Fruit fly (Drosophila melanogaster) whole organism, embryonic: ENCODE results near the gene CG7329.
A peak's percentile ranks its signal among the peaks of the same experiment; 100 is the strongest.

Source experiments
- CG10979 ChIP-seq: fragments of 200-800 bp; sonication (Bioruptor generic); optimal IDR thresholded peaks from 2 replicates; lab custom pipeline; 2018; ENCODE audit warnings: missing biosample characterization, mild to moderate bottlenecking, missing genetic modification characterization, moderate library complexity
- CG11398 ChIP-seq: fragments of 200-800 bp; sonication (Bioruptor generic); optimal IDR thresholded peaks from 2 replicates; lab custom pipeline; 2016; ENCODE audit warnings: missing biosample characterization, missing genetic modification characterization
- CG12942 ChIP-seq: fragments of 200-800 bp; sonication (Bioruptor generic); optimal IDR thresholded peaks from 3 replicates; lab custom pipeline; 2016; ENCODE audit warnings: missing biosample characterization, missing genetic modification characterization
- CG13894 ChIP-seq: fragments of 200-800 bp; sonication (Bioruptor generic); optimal IDR thresholded peaks from 3 replicates; lab custom pipeline; 2018; ENCODE audit warnings: missing biosample characterization, mild to moderate bottlenecking, missing genetic modification characterization, moderate library complexity
- CG14014 ChIP-seq: fragments of 200-800 bp; sonication (Bioruptor generic); IDR thresholded peaks from 2 replicates; pipeline ENCODE4 v1.3.6; 2022; ENCODE audit warnings: missing biosample characterization, missing genetic modification characterization
- CG14860 ChIP-seq: fragments of 200-800 bp; sonication (Bioruptor generic); IDR thresholded peaks from 3 replicates; pipeline ENCODE4 v1.3.6; 2022; ENCODE audit warnings: missing biosample characterization, missing genetic modification characterization; ENCODE audit not compliant: partially characterized antibody
- CG1603 ChIP-seq: fragments of 200-800 bp; sonication (Bioruptor generic); optimal IDR thresholded peaks from 2 replicates; lab custom pipeline; 2019; ENCODE audit warnings: missing biosample characterization, mild to moderate bottlenecking, missing genetic modification characterization, moderate library complexity
- CG17612 ChIP-seq: fragments of 200-800 bp; sonication (Bioruptor generic); IDR thresholded peaks from 2 replicates; pipeline ENCODE4 v1.3.6; 2022; ENCODE audit warnings: missing biosample characterization, missing genetic modification characterization
- CG18476 ChIP-seq: fragments of 200-800 bp; sonication (Bioruptor generic); optimal IDR thresholded peaks from 2 replicates; lab custom pipeline; 2016; ENCODE audit warnings: missing biosample characterization, mild to moderate bottlenecking, missing genetic modification characterization
- CG2199 ChIP-seq: fragments of 200-800 bp; sonication (Bioruptor generic); IDR thresholded peaks from 3 replicates; pipeline ENCODE4 v1.3.6; 2022; ENCODE audit warnings: missing biosample characterization, missing genetic modification characterization
- CG2202 ChIP-seq: fragments of 200-800 bp; sonication (Bioruptor generic); optimal IDR thresholded peaks from 2 replicates; lab custom pipeline; 2018; ENCODE audit warnings: missing biosample characterization, mild to moderate bottlenecking, missing genetic modification characterization
- CG3847 ChIP-seq: fragments of 200-800 bp; sonication (Bioruptor generic); IDR thresholded peaks from 2 replicates; pipeline ENCODE4 v1.3.6; 2022; ENCODE audit warnings: missing biosample characterization, missing genetic modification characterization
- CG4282 ChIP-seq: fragments of 200-800 bp; sonication (Bioruptor generic); optimal IDR thresholded peaks from 2 replicates; lab custom pipeline; 2016; ENCODE audit warnings: missing biosample characterization, missing genetic modification characterization
- CG4328 ChIP-seq: fragments of 200-800 bp; sonication (Bioruptor generic); optimal IDR thresholded peaks from 3 replicates; lab custom pipeline; 2017; ENCODE audit warnings: missing biosample characterization, missing genetic modification reagents, missing genetic modification characterization
- CG6683 ChIP-seq: fragments of 200-800 bp; sonication (Bioruptor generic); optimal IDR thresholded peaks from 2 replicates; lab custom pipeline; 2017; ENCODE audit warnings: missing biosample characterization, mild to moderate bottlenecking, missing genetic modification characterization, missing genetic modification reagents
- CTCF ChIP-seq: fragments of 200-800 bp; sonication (Bioruptor generic); optimal IDR thresholded peaks from 2 replicates; lab custom pipeline; 2017; ENCODE audit warnings: missing biosample characterization, mild to moderate bottlenecking, missing genetic modification characterization, moderate library complexity
- D19A ChIP-seq: fragments of 200-800 bp; optimal IDR thresholded peaks from 3 replicates; lab custom pipeline; 2019; ENCODE audit warnings: missing biosample characterization, mild to moderate bottlenecking, missing genetic modification characterization, moderate library complexity
- Doc2 ChIP-seq: fragments of 200-800 bp; sonication (Bioruptor generic); IDR thresholded peaks from 2 replicates; pipeline ENCODE4 v1.3.6; 2022; ENCODE audit warnings: missing biosample characterization, missing genetic modification characterization
- Ets65A ChIP-seq: fragments of 200-800 bp; sonication (Bioruptor generic); peaks from one replicate; lab custom pipeline; 2016; ENCODE audit warnings: missing biosample characterization, missing genetic modification characterization
- Hsf ChIP-seq: fragments of 200-800 bp; sonication (Bioruptor generic); optimal IDR thresholded peaks from 3 replicates; lab custom pipeline; 2016; ENCODE audit warnings: missing biosample characterization, missing genetic modification characterization
- Trl ChIP-seq, 3 experiments: fragments of >200 bp in 2 of 3; fragments of 200-800 bp in 1 of 3; sonication (Bioruptor generic) in 1 of 3; optimal IDR thresholded peaks; 2 replicates in 1 of 3; 3 replicates in 2 of 3; lab custom pipeline; 2016 to 2017; ENCODE audit warnings: missing biosample characterization in 1 of 3, missing genetic modification characterization in 1 of 3
- Vsx1 ChIP-seq: fragments of 200-800 bp; sonication (Bioruptor generic); optimal IDR thresholded peaks from 2 replicates; lab custom pipeline; 2017; ENCODE audit warnings: missing biosample characterization, mild to moderate bottlenecking, missing genetic modification characterization, missing genetic modification reagents
- amos ChIP-seq: fragments of 200-800 bp; sonication (Bioruptor generic); IDR thresholded peaks from 2 replicates; pipeline ENCODE4 v1.3.6; 2022; ENCODE audit warnings: missing biosample characterization, missing genetic modification characterization; ENCODE audit not compliant: partially characterized antibody
- bbx ChIP-seq: fragments of 200-800 bp; sonication (Bioruptor generic); IDR thresholded peaks from 2 replicates; pipeline ENCODE4 v1.3.6; 2022; ENCODE audit warnings: missing biosample characterization, missing genetic modification characterization; ENCODE audit not compliant: partially characterized antibody
- bowl ChIP-seq: fragments of 200-800 bp; sonication (Bioruptor generic); IDR thresholded peaks from 2 replicates; pipeline ENCODE4 v1.3.6; 2022; ENCODE audit warnings: missing biosample characterization, missing genetic modification characterization
- crol ChIP-seq: fragments of 200-800 bp; sonication (Bioruptor generic); IDR thresholded peaks from 2 replicates; pipeline ENCODE4 v1.3.6; 2022; ENCODE audit warnings: missing biosample characterization, missing genetic modification characterization
- dimm ChIP-seq: fragments of 200-800 bp; sonication (Bioruptor generic); IDR thresholded peaks from 2 replicates; pipeline ENCODE4 v1.3.6; 2022; ENCODE audit warnings: missing biosample characterization, missing genetic modification characterization
- en ChIP-seq: fragments of 200-800 bp; sonication (Bioruptor generic); optimal IDR thresholded peaks from 2 replicates; lab custom pipeline; 2016; ENCODE audit warnings: missing biosample characterization, missing genetic modification characterization
- exex ChIP-seq: fragments of 200-800 bp; sonication (Bioruptor generic); optimal IDR thresholded peaks from 4 replicates; lab custom pipeline; 2018; ENCODE audit warnings: missing biosample characterization, mild to moderate bottlenecking, missing genetic modification characterization, moderate library complexity
- gt ChIP-seq: fragments of 200-800 bp; sonication (Bioruptor generic); IDR thresholded peaks from 2 replicates; pipeline ENCODE4 v1.3.6; 2022; ENCODE audit warnings: missing biosample characterization, missing genetic modification characterization
- inv ChIP-seq: fragments of 200-800 bp; sonication (Bioruptor generic); IDR thresholded peaks from 2 replicates; pipeline ENCODE4 v1.3.6; 2022; ENCODE audit warnings: missing biosample characterization, missing genetic modification characterization; ENCODE audit not compliant: partially characterized antibody
- oc ChIP-seq: fragments of 200-800 bp; sonication (Bioruptor generic); optimal IDR thresholded peaks from 2 replicates; lab custom pipeline; 2018; ENCODE audit warnings: missing biosample characterization, mild to moderate bottlenecking, missing genetic modification characterization, moderate library complexity
- sim ChIP-seq: fragments of 200-800 bp; sonication (Bioruptor generic); IDR thresholded peaks from 2 replicates; pipeline ENCODE4 v1.3.6; 2022; ENCODE audit warnings: missing biosample characterization, missing genetic modification characterization
- ttk ChIP-seq: fragments of 200-800 bp; sonication (Bioruptor generic); IDR thresholded peaks from 2 replicates; pipeline ENCODE4 v2.1.2; 2022; ENCODE audit warnings: missing biosample characterization, missing genetic modification characterization
- wek ChIP-seq: fragments of 200-800 bp; sonication (Bioruptor generic); optimal IDR thresholded peaks from 3 replicates; lab custom pipeline; 2018; ENCODE audit warnings: missing biosample characterization, mild to moderate bottlenecking, missing genetic modification characterization, moderate library complexity

CG7329 gene

DNA sequence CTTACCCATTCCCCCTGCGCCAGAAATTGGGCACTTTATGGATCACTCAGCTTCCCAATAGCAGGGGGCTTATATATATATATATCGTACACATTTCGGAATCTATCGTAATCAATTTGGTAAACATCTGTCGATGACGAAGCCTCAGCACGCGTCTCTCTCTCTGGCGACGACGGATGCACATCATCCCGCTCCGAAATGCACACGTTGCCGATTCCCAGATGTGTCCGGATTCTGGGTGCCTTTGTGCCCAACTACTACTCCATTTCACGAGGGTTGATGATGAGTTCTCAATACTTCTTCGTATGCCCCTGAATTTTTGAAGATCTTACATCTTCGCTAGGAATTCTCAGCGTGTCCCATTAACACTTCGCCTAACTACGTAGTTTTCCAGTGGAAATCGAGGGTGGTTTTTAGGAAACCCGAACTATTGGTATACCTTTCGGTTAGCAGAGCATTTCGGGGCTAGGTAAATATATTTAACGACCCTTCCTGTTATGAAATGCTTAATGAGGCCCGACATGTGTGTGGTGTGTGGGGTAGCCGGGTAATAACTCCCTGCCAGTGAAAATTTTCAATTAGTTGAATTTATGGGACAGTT is 29.5 kb downstream of the CG7329 start (continued):
- TF ChIP-seq en (GFP tag; lab: Kevin White, UChicago) (no peak), D19A (tag; lab: Kevin White, UChicago) (peak; percentile 4), inv (GFP tag; lab: Robert Waterston, UW) (no peak)

- no peak for TF ChIP-seq CG6683
- TF ChIP-seq oc = peak; percentile 61
- TF ChIP-seq gt (GFP tag; lab: Robert Waterston, UW) = no peak
- TF ChIP-seq crol (GFP tag; lab: Robert Waterston, UW) = peak; percentile 69; the same call in 1 of the 2 replicates
- TF ChIP-seq CG14860 (GFP tag; lab: Robert Waterston, UW) = 0 out of 3 replicates have a peak, but pooled peaks have one; percentile 17
- TF ChIP-seq CG2199 (GFP tag; lab: Robert Waterston, UW) = peak; percentile 62; the same call in 1 of the 3 replicates
- TF ChIP-seq wek (GFP tag; lab: Kevin White, UChicago) = no peak
- no peak for TF ChIP-seq CG11398 (GFP tag; lab: Kevin White, UChicago)
- no peak for TF ChIP-seq CG10979 (tag; lab: Kevin White, UChicago)
These were observed 30.6 kb downstream of the CG7329 start for dm6 chr2L:10607697-10608096.

DNA sequence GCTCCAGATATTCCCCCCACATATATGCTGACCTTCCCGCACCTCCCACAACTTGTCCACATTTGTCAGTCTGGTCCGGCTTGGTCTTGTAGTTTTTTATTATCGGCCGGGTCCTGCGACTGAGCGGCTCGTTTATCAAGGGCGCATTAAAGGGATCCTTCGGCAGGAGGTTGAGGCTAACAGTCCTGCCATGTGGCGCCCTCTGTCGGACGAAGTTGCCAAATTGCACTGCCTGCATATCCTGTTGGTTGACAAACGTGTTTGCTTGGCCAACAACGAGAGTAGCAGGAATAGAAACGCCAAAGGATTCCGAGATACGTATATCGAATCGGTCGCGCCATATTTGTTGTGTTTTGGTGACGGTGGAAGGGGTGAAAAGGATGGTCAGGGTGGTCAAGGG is 34.7 kb downstream of the CG7329 start:
- TF ChIP-seq Trl (optimal IDR thresholded peaks at IDR 0.05; lab: Kevin White, UChicago) = no peak
- TF ChIP-seq Trl (GFP tag; optimal IDR thresholded peaks at IDR 0.05; lab: Kevin White, UChicago) = no peak
- 0 out of 2 replicates have a peak, but pooled peaks have one; percentile 5 for TF ChIP-seq amos
- TF ChIP-seq Doc2 = no peak
- TF ChIP-seq CG3847 (GFP tag; lab: Robert Waterston, UW) = no peak
- TF ChIP-seq CG12942 = no peak
- TF ChIP-seq CTCF (GFP tag; lab: Kevin White, UChicago) = peak; percentile 78
- TF ChIP-seq CG2202 (tag; lab: Kevin White, UChicago) = no peak
- TF ChIP-seq CG4282 (GFP tag; lab: Kevin White, UChicago) = no peak
- TF ChIP-seq en (GFP tag; lab: Kevin White, UChicago) = no peak
- no peak for TF ChIP-seq bbx (GFP tag; lab: Robert Waterston, UW)
- no peak for TF ChIP-seq ttk (GFP tag; lab: Robert Waterston, UW)
- TF ChIP-seq dimm (GFP tag; lab: Robert Waterston, UW) = no peak
- no peak for TF ChIP-seq CG17612 (GFP tag; lab: Robert Waterston, UW)
- TF ChIP-seq bowl (GFP tag; lab: Robert Waterston, UW) = no peak
- peak; percentile 37 for TF ChIP-seq Ets65A (GFP tag; lab: Kevin White, UChicago)
- no peak for TF ChIP-seq CG14014 (GFP tag; lab: Robert Waterston, UW)

- no peak for TF ChIP-seq CG13894 (tag; lab: Kevin White, UChicago)
- TF ChIP-seq CTCF (GFP tag; lab: Kevin White, UChicago) = no peak
- TF ChIP-seq Vsx1 (GFP tag; lab: Kevin White, UChicago) = no peak
- TF ChIP-seq, all 482 proteins: peak for 0
These were observed 56.7 kb downstream of the CG7329 start, which contains the start of gene CG34161 for dm6 chr2L:10581602-10582001. Gene CG34161 (minus strand): TSS chr2L:10581702.

DNA sequence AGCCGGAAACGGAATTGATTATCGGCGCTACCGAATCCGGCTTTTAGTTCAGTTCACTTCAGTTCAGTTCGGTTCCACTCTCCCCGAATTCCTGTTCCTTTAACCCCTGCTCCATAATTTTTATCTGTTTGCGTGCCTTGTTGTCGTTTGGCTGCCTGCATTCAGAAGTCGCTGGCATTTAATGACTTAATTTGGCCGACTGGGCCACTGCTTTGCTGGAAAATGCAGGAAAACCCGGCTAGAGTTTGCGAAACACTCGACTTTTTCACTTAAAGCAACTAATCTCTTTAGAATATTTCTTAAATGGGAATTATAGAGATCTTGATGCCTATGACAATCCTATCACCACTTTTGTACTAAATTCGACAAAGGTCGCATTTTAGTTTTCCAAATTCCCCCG is 58.8 kb downstream of the CG7329 start, which contains the start of gene CG34160:
Gene CG34160, plus strand, starts transcription at position 301 of the 400 bp plus-strand sequence.
- TF ChIP-seq exex (tag; lab: Kevin White, UChicago) (no peak), CG4328 (GFP tag; lab: Kevin White, UChicago) (no peak), Hsf (GFP tag; lab: Kevin White, UChicago) (no peak), CG1603 (tag; lab: Kevin White, UChicago) (no peak), CG18476 (GFP tag; lab: Kevin White, UChicago) (no peak), sim (GFP tag; lab: Robert Waterston, UW) (no peak)
